ENCODE assay signal across 1 fruit fly cellular context in the genomic region with DNA sequence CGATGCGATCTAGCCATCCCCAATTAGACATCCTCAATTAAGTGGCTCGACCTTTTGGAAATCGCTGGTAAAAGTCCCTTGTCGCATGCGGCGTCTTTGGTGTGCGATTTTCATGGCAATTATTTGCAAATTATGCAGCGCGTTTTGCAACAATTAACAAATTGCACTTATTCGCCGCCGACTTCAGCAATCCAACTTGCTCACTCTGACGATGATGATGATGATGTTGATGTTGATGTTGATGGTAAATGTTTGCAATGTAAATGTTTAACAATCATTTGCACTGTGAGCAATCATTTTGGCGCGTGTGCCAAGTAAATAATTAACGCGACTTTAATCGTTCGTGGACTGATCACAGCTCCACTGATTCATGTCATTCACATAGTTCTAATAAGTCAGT.
TF ChIP-seq lines count a peak whose summit lies in the region.

No protein-coding gene starts in this region.

TF ChIP-seq in whole organism, prepupa, 60 proteins besides CTCF, POLR2A, EP300 and RAD21 (continued from another document):
- no peak for TF ChIP-seq net (GFP tag; optimal IDR thresholded peaks at IDR 0.05; lab: Kevin White, UChicago)
